Worm (Caenorhabditis elegans): Measurements from ENCODE around the gene srg-54.

DNA sequence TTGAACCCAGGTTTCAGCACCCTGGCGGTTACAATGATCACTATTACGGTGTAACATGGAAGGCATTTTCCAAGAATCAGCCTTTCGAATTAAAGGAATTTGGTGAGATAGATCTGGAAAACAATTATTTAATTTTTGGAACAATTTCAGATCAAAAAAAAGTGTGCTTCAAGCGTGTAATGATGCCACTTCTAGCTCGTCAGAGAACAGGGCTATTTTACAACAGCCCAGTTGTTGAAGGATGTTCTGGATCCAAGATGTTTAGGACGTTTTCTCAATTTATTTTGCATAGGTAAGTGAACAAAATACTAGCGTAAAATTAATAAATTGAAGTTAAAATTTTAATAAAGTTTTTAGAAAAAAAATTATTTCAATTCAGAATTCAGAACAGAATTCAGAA, 23.1 kb downstream of the srg-54 start:
- TF ChIP-seq ceh-36 (tag; optimal IDR thresholded peaks at IDR 0.05) (no peak), ama-1 (optimal IDR thresholded peaks at IDR 0.05) (no peak), flt-1 (GFP tag; IDR thresholded peaks at IDR 0.05) (no peak), tbx-37 (GFP tag; conservative IDR thresholded peaks at IDR 0.05) (no peak), aly-1 (tag; optimal IDR thresholded peaks at IDR 0.05) (no peak), tbx-11 (GFP tag; IDR thresholded peaks at IDR 0.05) (no peak), pes-1 (GFP tag; IDR thresholded peaks at IDR 0.05) (no peak), hnd-1 (tag; optimal IDR thresholded peaks at IDR 0.05) (no peak), hmg-4 (GFP tag; optimal IDR thresholded peaks at IDR 0.05) (no peak), B0310.2 (tag; optimal IDR thresholded peaks at IDR 0.05) (no peak)
